Worm (Caenorhabditis elegans) whole organism, young adult: ENCODE data around the gene tomm-40.
A peak's percentile ranks its signal among the peaks of the same experiment; 100 is the strongest.

Experiments used
- B0035.1 ChIP-seq: sonication (generic microtip); optimal IDR thresholded peaks from 2 replicates; lab custom pipeline; 2016; ENCODE audit warnings: missing genetic modification characterization, mild to moderate bottlenecking, missing compliant biosample characterization, missing genotype, missing genetic modification reagents
- B0261.1 ChIP-seq: sonication (generic microtip); optimal IDR thresholded peaks from 2 replicates; lab custom pipeline; 2016; ENCODE audit warnings: mild to moderate bottlenecking, missing genetic modification characterization, moderate library complexity, missing compliant biosample characterization
- C06A6.2 ChIP-seq: fragments of 200-800 bp; sonication (Bioruptor generic); conservative IDR thresholded peaks from 2 replicates; pipeline ENCODE4 v1.3.6; 2022; ENCODE audit warnings: missing genetic modification characterization, missing compliant biosample characterization
- F37B4.10 ChIP-seq: fragments of 200-800 bp; sonication (Bioruptor generic); IDR thresholded peaks from 2 replicates; pipeline ENCODE4 v1.3.6; 2022; ENCODE audit warnings: missing genetic modification characterization, missing compliant biosample characterization
- F49E8.2 ChIP-seq: sonication (generic microtip); optimal IDR thresholded peaks from 3 replicates; lab custom pipeline; 2017; ENCODE audit warnings: missing genetic modification characterization, mild to moderate bottlenecking, missing compliant biosample characterization, antibody characterized with exemption, moderate library complexity; ENCODE audit not compliant: insufficient read depth
- F57A8.1 ChIP-seq: fragments of 200-800 bp; sonication (Bioruptor generic); optimal IDR thresholded peaks from 2 replicates; lab custom pipeline; 2018; ENCODE audit warnings: mild to moderate bottlenecking, missing genetic modification characterization, moderate library complexity, missing compliant biosample characterization
- F57C9.4 ChIP-seq: sonication (generic microtip); optimal IDR thresholded peaks from 2 replicates; lab custom pipeline; 2017; ENCODE audit warnings: mild to moderate bottlenecking, missing genetic modification characterization, missing compliant biosample characterization
- T26A5.8 ChIP-seq: sonication (generic microtip); optimal IDR thresholded peaks from 2 replicates; lab custom pipeline; 2016; ENCODE audit warnings: missing genetic modification characterization, missing compliant biosample characterization
- Y53G8AR.9 ChIP-seq: fragments of 200-800 bp; sonication (Bioruptor generic); conservative IDR thresholded peaks from 2 replicates; pipeline ENCODE4 v1.3.6; 2022; ENCODE audit warnings: missing genetic modification reagents, missing genetic modification characterization, missing compliant biosample characterization
- Y67H2A.10 ChIP-seq: fragments of 200-800 bp; sonication (Bioruptor generic); conservative IDR thresholded peaks from 2 replicates; pipeline ENCODE4 v1.3.6; 2022; ENCODE audit warnings: missing genetic modification reagents, missing genetic modification characterization, missing compliant biosample characterization
- Y95B8A.8 ChIP-seq: fragments of 200-800 bp; sonication (Bioruptor generic); IDR thresholded peaks from 2 replicates; pipeline ENCODE4 v1.3.6; 2022; ENCODE audit warnings: missing genetic modification reagents, missing genetic modification characterization, missing compliant biosample characterization
- ZK185.1 ChIP-seq: sonication (generic microtip); optimal IDR thresholded peaks from 2 replicates; lab custom pipeline; 2016; ENCODE audit warnings: mild to moderate bottlenecking, missing genetic modification characterization, missing compliant biosample characterization; ENCODE audit not compliant: poor library complexity, severe bottlenecking
- attf-5 ChIP-seq: fragments of 200-800 bp; sonication (Bioruptor generic); optimal IDR thresholded peaks from 2 replicates; lab custom pipeline; 2018; ENCODE audit warnings: mild to moderate bottlenecking, missing genetic modification characterization, missing compliant biosample characterization
- bed-1 ChIP-seq: fragments of 200-800 bp; sonication (Bioruptor generic); IDR thresholded peaks from 2 replicates; pipeline ENCODE4 v1.3.6; 2022; ENCODE audit warnings: missing genetic modification reagents, missing genetic modification characterization, missing compliant biosample characterization
- cebp-2 ChIP-seq: fragments of 200-800 bp; sonication (Bioruptor generic); IDR thresholded peaks from 2 replicates; pipeline ENCODE4 v1.3.6; 2022; ENCODE audit warnings: missing genetic modification characterization, missing compliant biosample characterization
- ceh-27 ChIP-seq: fragments of 200-800 bp; sonication (Bioruptor generic); optimal IDR thresholded peaks from 2 replicates; lab custom pipeline; 2018; ENCODE audit warnings: mild to moderate bottlenecking, missing genetic modification characterization, moderate library complexity, missing compliant biosample characterization
- ceh-58 ChIP-seq: fragments of 200-800 bp; sonication (Bioruptor generic); IDR thresholded peaks from 2 replicates; pipeline ENCODE4 v1.3.6; 2022; ENCODE audit warnings: missing genetic modification characterization, missing compliant biosample characterization
- ceh-79 ChIP-seq: sonication (generic microtip); optimal IDR thresholded peaks from 2 replicates; lab custom pipeline; 2017; ENCODE audit warnings: mild to moderate bottlenecking, missing genetic modification characterization, missing compliant biosample characterization
- die-1 ChIP-seq: sonication (generic microtip); optimal IDR thresholded peaks from 2 replicates; lab custom pipeline; 2016; ENCODE audit warnings: missing genotype, mild to moderate bottlenecking, missing genetic modification characterization, missing compliant biosample characterization
- dox-1 ChIP-seq: fragments of 200-800 bp; sonication (Bioruptor generic); IDR thresholded peaks from 2 replicates; pipeline ENCODE4 v1.3.6; 2022; ENCODE audit warnings: missing genetic modification reagents, missing genetic modification characterization, missing compliant biosample characterization
- fkh-3 ChIP-seq: sonication (generic microtip); optimal IDR thresholded peaks from 2 replicates; lab custom pipeline; 2016; ENCODE audit warnings: mild to moderate bottlenecking, missing genetic modification characterization, missing compliant biosample characterization
- him-1 ChIP-seq: sonication (generic microtip); optimal IDR thresholded peaks from 2 replicates; lab custom pipeline; 2016; ENCODE audit warnings: missing genotype, missing genetic modification reagents, missing genetic modification characterization, missing compliant biosample characterization
- hlh-12 ChIP-seq: sonication (generic microtip); optimal IDR thresholded peaks from 2 replicates; lab custom pipeline; 2016; ENCODE audit warnings: missing genetic modification characterization, missing compliant biosample characterization
- hlh-26 ChIP-seq: fragments of 200-800 bp; sonication (Bioruptor generic); conservative IDR thresholded peaks from 2 replicates; pipeline ENCODE4 v1.3.6; 2022; ENCODE audit warnings: missing genetic modification reagents, missing genetic modification characterization, missing compliant biosample characterization
- let-526 ChIP-seq: fragments of 200-800 bp; sonication (Bioruptor generic); IDR thresholded peaks from 2 replicates; pipeline ENCODE4 v1.3.6; 2022; ENCODE audit warnings: missing genetic modification reagents, missing genetic modification characterization, missing compliant biosample characterization
- lin-40 ChIP-seq: sonication (generic microtip); optimal IDR thresholded peaks from 2 replicates; lab custom pipeline; 2016; ENCODE audit warnings: missing genetic modification characterization, mild to moderate bottlenecking, missing compliant biosample characterization, missing genotype, missing genetic modification reagents
- lin-54 ChIP-seq: fragments of 200-800 bp; sonication (Bioruptor generic); optimal IDR thresholded peaks from 2 replicates; lab custom pipeline; 2018; ENCODE audit warnings: mild to moderate bottlenecking, missing genetic modification characterization, missing compliant biosample characterization
- lsl-1 ChIP-seq: fragments of 200-800 bp; sonication (Bioruptor generic); optimal IDR thresholded peaks from 2 replicates; lab custom pipeline; 2018; ENCODE audit warnings: mild to moderate bottlenecking, missing genetic modification characterization, moderate library complexity, missing compliant biosample characterization
- madf-3 ChIP-seq: fragments of 200-800 bp; sonication (Bioruptor generic); IDR thresholded peaks from 2 replicates; pipeline ENCODE4 v1.3.6; 2022; ENCODE audit warnings: missing genetic modification reagents, missing genetic modification characterization, missing compliant biosample characterization
- madf-6 ChIP-seq: fragments of 200-800 bp; sonication (Bioruptor generic); IDR thresholded peaks from 2 replicates; pipeline ENCODE4 v1.3.6; 2022; ENCODE audit warnings: missing genetic modification reagents, missing genetic modification characterization, missing compliant biosample characterization
- mcd-1 ChIP-seq: fragments of 200-800 bp; sonication (Bioruptor generic); IDR thresholded peaks from 2 replicates; pipeline ENCODE4 v1.3.6; 2022; ENCODE audit warnings: missing genetic modification reagents, missing genetic modification characterization, missing compliant biosample characterization
- mes-4 ChIP-seq: sonication (generic microtip); optimal IDR thresholded peaks from 2 replicates; lab custom pipeline; 2016; ENCODE audit warnings: missing genotype, missing genetic modification characterization, missing compliant biosample characterization
- nfya-1 ChIP-seq: sonication (generic microtip); optimal IDR thresholded peaks from 2 replicates; lab custom pipeline; 2017; ENCODE audit warnings: antibody characterized with exemption, missing compliant biosample characterization, missing genetic modification characterization, borderline replicate concordance; ENCODE audit not compliant: insufficient read depth
- nfyb-1 ChIP-seq: fragments of 200-800 bp; sonication (Bioruptor generic); IDR thresholded peaks from 2 replicates; pipeline ENCODE4 v1.3.6; 2022; ENCODE audit warnings: missing genetic modification reagents, missing genetic modification characterization, missing compliant biosample characterization
- pha-4 ChIP-seq: fragments of 150-350 bp; sonication (generic microtip); optimal IDR thresholded peaks from 2 replicates; lab custom pipeline; 2014; ENCODE audit warnings: missing biosample characterization, missing genetic modification reagents, missing genetic modification characterization
- rec-8 ChIP-seq, 2 experiments: sonication (generic microtip); optimal IDR thresholded peaks; 2 replicates each; lab custom pipeline; 2016; ENCODE audit warnings: mild to moderate bottlenecking in 2 of 2, missing genetic modification characterization in 2 of 2, missing genetic modification reagents in 2 of 2, missing genotype in 2 of 2, missing biosample characterization in 1 of 2, missing compliant biosample characterization in 1 of 2, moderate library complexity in 1 of 2
- repo-1 ChIP-seq: sonication (generic microtip); optimal IDR thresholded peaks from 2 replicates; lab custom pipeline; 2017; ENCODE audit warnings: mild to moderate bottlenecking, missing genetic modification characterization, missing compliant biosample characterization
- sea-2 ChIP-seq: fragments of 200-800 bp; sonication (Bioruptor generic); IDR thresholded peaks from 2 replicates; pipeline ENCODE4 v1.3.6; 2022; ENCODE audit warnings: missing genetic modification characterization, missing compliant biosample characterization
- snpc-4 ChIP-seq, 5 experiments: fragments of 150-350 bp in 1 of 5; sonication (generic microtip) in 4 of 5; optimal IDR thresholded peaks; 2 replicates each; lab custom pipeline; 2014 to 2018; ENCODE audit warnings: missing genetic modification characterization in 5 of 5, missing biosample characterization in 3 of 5, antibody characterized with exemption in 2 of 5, mild to moderate bottlenecking in 2 of 5, missing compliant biosample characterization in 2 of 5, missing genotype in 2 of 5, moderate library complexity in 2 of 5, missing genetic modification reagents in 1 of 5
- unc-130 ChIP-seq: sonication (generic microtip); optimal IDR thresholded peaks from 2 replicates; lab custom pipeline; 2016; ENCODE audit warnings: missing genetic modification reagents, missing genetic modification characterization, missing compliant biosample characterization
- zim-3 ChIP-seq: sonication (generic microtip); optimal IDR thresholded peaks from 2 replicates; lab custom pipeline; 2017; ENCODE audit warnings: mild to moderate bottlenecking, missing genetic modification characterization, moderate library complexity, missing compliant biosample characterization
- ztf-18 ChIP-seq: sonication (generic microtip); optimal IDR thresholded peaks from 2 replicates; lab custom pipeline; 2016; ENCODE audit warnings: missing genotype, mild to moderate bottlenecking, missing genetic modification characterization, missing compliant biosample characterization
- ztf-26 ChIP-seq: sonication (generic microtip); optimal IDR thresholded peaks from 2 replicates; lab custom pipeline; 2017; ENCODE audit warnings: missing genetic modification characterization, missing compliant biosample characterization
- ztf-28 ChIP-seq: fragments of 200-800 bp; sonication (Bioruptor generic); IDR thresholded peaks from 2 replicates; pipeline ENCODE4 v1.3.6; 2022; ENCODE audit warnings: missing genetic modification reagents, missing genetic modification characterization, missing compliant biosample characterization

The tomm-40 gene

DNA sequence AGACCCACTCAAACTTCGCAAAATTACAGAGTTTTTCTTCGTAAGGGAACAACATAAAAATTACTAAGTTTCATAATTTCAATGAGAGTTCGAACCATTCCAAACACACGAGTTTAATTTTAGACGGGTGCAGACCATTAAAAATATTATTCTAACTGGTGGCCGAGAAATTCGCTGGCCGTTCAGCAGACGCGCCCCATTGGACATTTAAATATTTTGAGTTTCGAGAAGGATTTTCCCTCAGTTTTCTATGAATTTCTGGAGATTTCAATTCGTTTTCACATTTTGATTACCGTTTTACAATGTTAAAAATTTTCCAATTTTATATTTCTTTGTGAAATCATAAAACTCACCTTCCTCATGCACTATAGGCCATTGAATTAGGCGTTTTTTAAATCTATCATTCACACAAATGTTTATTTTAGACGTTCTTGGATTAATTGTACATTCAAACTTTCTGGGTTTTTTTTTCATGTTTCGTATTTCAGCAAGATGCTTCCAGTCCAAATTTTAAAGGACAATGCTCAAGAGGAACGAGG is 46.0 kb downstream of the tomm-40 start, which contains the start of gene cct-2 (continued):
- no peak for TF ChIP-seq snpc-4 (GFP tag; optimal IDR thresholded peaks at IDR 0.05; lab: Kevin White, UChicago)
- TF ChIP-seq snpc-4 (tag; optimal IDR thresholded peaks at IDR 0.05; lab: Kevin White, UChicago) = peak in 1 of 4 experiments; percentile 59
- TF ChIP-seq ceh-58 = no peak
- TF ChIP-seq F57C9.4 (tag; lab: Kevin White, UChicago) = no peak
- no peak for TF ChIP-seq Y53G8AR.9 (GFP tag; lab: Robert Waterston, UW)
- no peak for TF ChIP-seq ztf-18
- TF ChIP-seq lsl-1 = peak; percentile 1
- TF ChIP-seq die-1 (tag; lab: Kevin White, UChicago) = no peak
- TF ChIP-seq lin-40 (tag; lab: Kevin White, UChicago) = no peak
- no peak for TF ChIP-seq rec-8 (tag; optimal IDR thresholded peaks at IDR 0.05; lab: Kevin White, UChicago)
- TF ChIP-seq F57A8.1 = no peak
- no peak for TF ChIP-seq fkh-3 (tag; lab: Kevin White, UChicago)
- TF ChIP-seq cebp-2 (GFP tag; lab: Robert Waterston, UW) = no peak
- peak; percentile 2 for TF ChIP-seq lin-54 (GFP tag; lab: Kevin White, UChicago)
- TF ChIP-seq ztf-28 (GFP tag; lab: Robert Waterston, UW) = no peak
- TF ChIP-seq madf-6 (GFP tag; lab: Robert Waterston, UW) = peak; percentile 32; the same call in 1 of the 2 replicates
- no peak for TF ChIP-seq F37B4.10
- no peak for TF ChIP-seq Y67H2A.10 (GFP tag; lab: Robert Waterston, UW)
- TF ChIP-seq nfya-1 = no peak
- TF ChIP-seq zim-3 (tag; lab: Kevin White, UChicago) = no peak
- TF ChIP-seq B0261.1 (tag; lab: Kevin White, UChicago) = no peak
- no peak for TF ChIP-seq let-526
- TF ChIP-seq him-1 (tag; lab: Kevin White, UChicago) = peak; percentile 1
- no peak for TF ChIP-seq repo-1
- TF ChIP-seq ztf-26 = no peak
- TF ChIP-seq ceh-27 (GFP tag; lab: Kevin White, UChicago) = no peak
- TF ChIP-seq hlh-12 = no peak
- TF ChIP-seq mes-4 = no peak
- TF ChIP-seq madf-3 (GFP tag; lab: Robert Waterston, UW) = no peak
- TF ChIP-seq nfyb-1 (GFP tag; lab: Robert Waterston, UW) = no peak
- no peak for TF ChIP-seq pha-4 (tag; lab: Kevin White, UChicago)
- no peak for TF ChIP-seq Y95B8A.8 (GFP tag; lab: Robert Waterston, UW)
- no peak for TF ChIP-seq ceh-79 (tag; lab: Kevin White, UChicago)
- TF ChIP-seq ZK185.1 = peak; percentile 59
- TF ChIP-seq mcd-1 (GFP tag; lab: Robert Waterston, UW) = peak; percentile 69
- TF ChIP-seq attf-5 (GFP tag; lab: Kevin White, UChicago) = peak; percentile 39
- no peak for TF ChIP-seq B0035.1

- no peak for TF ChIP-seq dox-1 (GFP tag; lab: Robert Waterston, UW)
- no peak for TF ChIP-seq unc-130 (GFP tag; lab: Kevin White, UChicago)
- TF ChIP-seq snpc-4 (GFP tag; optimal IDR thresholded peaks at IDR 0.05; lab: Kevin White, UChicago) = no peak
- no peak for TF ChIP-seq snpc-4 (tag; optimal IDR thresholded peaks at IDR 0.05; lab: Kevin White, UChicago)
- no peak for TF ChIP-seq bed-1
- no peak for TF ChIP-seq hlh-26
- no peak for TF ChIP-seq ceh-27 (GFP tag; lab: Kevin White, UChicago)
- TF ChIP-seq T26A5.8 = no peak
- TF ChIP-seq attf-5 (GFP tag; lab: Kevin White, UChicago) = no peak
- no peak for TF ChIP-seq F57C9.4 (tag; lab: Kevin White, UChicago)
- TF ChIP-seq C06A6.2 (GFP tag; lab: Robert Waterston, UW) = no peak
- TF ChIP-seq zim-3 (tag; lab: Kevin White, UChicago) = no peak
- no peak for TF ChIP-seq F49E8.2 (tag; lab: Kevin White, UChicago)
- no peak for TF ChIP-seq sea-2 (GFP tag; lab: Robert Waterston, UW)
These were observed 46.9 kb downstream of the tomm-40 start, which contains the start of gene B0457.2 for ce11 chrII:8926451-8926850. Gene B0457.2, minus strand, starts transcription at chrII:8926551.
